Fruit fly (Drosophila melanogaster): ENCODE data around the gene CG44532.

Gene CG44532

DNA sequence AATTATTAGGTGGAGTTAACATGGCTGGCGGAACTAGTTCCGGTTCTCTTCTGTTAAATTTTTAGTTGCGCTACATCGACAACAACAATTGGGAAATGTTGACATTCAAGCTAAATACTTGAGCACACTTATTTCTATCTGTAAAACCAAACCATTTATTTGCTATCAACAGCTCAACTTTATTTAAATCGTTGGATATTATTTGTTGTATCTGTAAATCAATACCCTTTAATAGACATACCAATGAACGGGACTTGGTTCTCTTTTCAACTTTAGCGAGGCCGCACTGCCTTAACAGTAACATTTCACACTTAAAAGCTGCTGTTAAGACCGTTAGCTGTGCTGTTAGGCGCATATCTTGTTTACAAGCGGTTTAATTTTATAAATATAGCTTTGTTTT is 31.7 kb downstream of the CG44532 start, which contains the start of gene CG12106 (continued):
- TF ChIP-seq CG9932 (GFP tag; IDR thresholded peaks at IDR 0.05) (no peak; the same call in none of the 2 replicates), CG11560 (tag; IDR thresholded peaks at IDR 0.05) (no peak), ham (GFP tag; IDR thresholded peaks at IDR 0.05) (no peak), bsh (GFP tag; optimal IDR thresholded peaks at IDR 0.05) (peak in 1 of 2 experiments; percentile 46), CG12071 (GFP tag; optimal IDR thresholded peaks at IDR 0.05) (no peak), Six4 (GFP tag; optimal IDR thresholded peaks at IDR 0.05) (no peak), Dip3 (GFP tag; optimal IDR thresholded peaks at IDR 0.05) (no peak), CG12236 (GFP tag; optimal IDR thresholded peaks at IDR 0.05) (no peak), corto (GFP tag; optimal IDR thresholded peaks at IDR 0.05) (no peak), luna (GFP tag; optimal IDR thresholded peaks at IDR 0.05) (no peak), grn (GFP tag; optimal IDR thresholded peaks at IDR 0.05) (no peak), esg (GFP tag; conservative IDR thresholded peaks at IDR 0.05) (peak; percentile 57; the same call in 1 of the 2 replicates), CG11723 (GFP tag; optimal IDR thresholded peaks at IDR 0.05) (no peak), Dip2 (GFP tag; IDR thresholded peaks at IDR 0.05) (no peak), CG11695 (GFP tag; IDR thresholded peaks at IDR 0.05) (peak; percentile 45; the same call in 1 of the 3 replicates), pum (GFP tag; optimal IDR thresholded peaks at IDR 0.05) (peak; percentile 46), Lpt (GFP tag; optimal IDR thresholded peaks at IDR 0.05) (no peak), dysf (GFP tag; IDR thresholded peaks at IDR 0.05) (peak; percentile 68; the same call in 2 of the 3 replicates), CG18599 (GFP tag; optimal IDR thresholded peaks at IDR 0.05) (peak; percentile 62), rib (GFP tag; IDR thresholded peaks at IDR 0.05) (no peak), CG7839 (tag; optimal IDR thresholded peaks at IDR 0.05) (peak; percentile 62), vnd (GFP tag; IDR thresholded peaks at IDR 0.05; ENCODE audit: partially characterized antibody) (no peak), C15 (GFP tag; IDR thresholded peaks at IDR 0.05) (no peak), CG4282 (GFP tag; optimal IDR thresholded peaks at IDR 0.05) (no peak), CG17568 (GFP tag; optimal IDR thresholded peaks at IDR 0.05) (no peak), z (GFP tag; IDR thresholded peaks at IDR 0.05) (no peak), CG15479 (GFP tag; optimal IDR thresholded peaks at IDR 0.05) (peak; percentile 29), CG17829 (tag; optimal IDR thresholded peaks at IDR 0.05) (peak; percentile 49), prd (optimal IDR thresholded peaks at IDR 0.05) (no peak), prd (GFP tag; IDR thresholded peaks at IDR 0.05) (peak; percentile 67), sima (GFP tag; optimal IDR thresholded peaks at IDR 0.05) (no peak), CG1529 (GFP tag; optimal IDR thresholded peaks at IDR 0.05) (no peak), HLH3B (GFP tag; IDR thresholded peaks at IDR 0.05) (no peak), CG7928 (GFP tag; optimal IDR thresholded peaks at IDR 0.05) (no peak), inv (GFP tag; IDR thresholded peaks at IDR 0.05; ENCODE audit: partially characterized antibody) (no peak), ATbp (GFP tag; optimal IDR thresholded peaks at IDR 0.05) (no peak), Ada2b (GFP tag; IDR thresholded peaks at IDR 0.05) (0 out of 2 replicates have a peak, but pooled peaks have one; percentile 30), az2 (GFP tag; optimal IDR thresholded peaks at IDR 0.05) (peak; percentile 26), CG4360 (GFP tag; IDR thresholded peaks at IDR 0.05) (peak; percentile 62; the same call in 1 of the 2 replicates), HLH54F (GFP tag; optimal IDR thresholded peaks at IDR 0.05) (peak; percentile 36), Eip74EF (GFP tag; optimal IDR thresholded peaks at IDR 0.05) (no peak), CG2199 (GFP tag; IDR thresholded peaks at IDR 0.05) (no peak), lbe (GFP tag; optimal IDR thresholded peaks at IDR 0.05) (peak; percentile 12), CG15514 (GFP tag; optimal IDR thresholded peaks at IDR 0.05) (peak; percentile 98), cato (GFP tag; optimal IDR thresholded peaks at IDR 0.05; ENCODE audit: borderline replicate concordance) (no peak), ttk (GFP tag; IDR thresholded peaks at IDR 0.05) (no peak), pfk (GFP tag; optimal IDR thresholded peaks at IDR 0.05) (no peak), CG6175 (GFP tag; IDR thresholded peaks at IDR 0.05) (no peak), ftz-f1 (GFP tag; optimal IDR thresholded peaks at IDR 0.05) (no peak), Trl (optimal IDR thresholded peaks at IDR 0.05) (no peak), Trl (GFP tag; optimal IDR thresholded peaks at IDR 0.05) (peak; percentile 39), CG11085 (GFP tag; IDR thresholded peaks at IDR 0.05) (no peak)
